Fruit fly (Drosophila melanogaster): ENCODE data around the gene CG12093.
A peak's percentile ranks its signal among the peaks of the same experiment; 100 is the strongest.

CG12093 gene

DNA sequence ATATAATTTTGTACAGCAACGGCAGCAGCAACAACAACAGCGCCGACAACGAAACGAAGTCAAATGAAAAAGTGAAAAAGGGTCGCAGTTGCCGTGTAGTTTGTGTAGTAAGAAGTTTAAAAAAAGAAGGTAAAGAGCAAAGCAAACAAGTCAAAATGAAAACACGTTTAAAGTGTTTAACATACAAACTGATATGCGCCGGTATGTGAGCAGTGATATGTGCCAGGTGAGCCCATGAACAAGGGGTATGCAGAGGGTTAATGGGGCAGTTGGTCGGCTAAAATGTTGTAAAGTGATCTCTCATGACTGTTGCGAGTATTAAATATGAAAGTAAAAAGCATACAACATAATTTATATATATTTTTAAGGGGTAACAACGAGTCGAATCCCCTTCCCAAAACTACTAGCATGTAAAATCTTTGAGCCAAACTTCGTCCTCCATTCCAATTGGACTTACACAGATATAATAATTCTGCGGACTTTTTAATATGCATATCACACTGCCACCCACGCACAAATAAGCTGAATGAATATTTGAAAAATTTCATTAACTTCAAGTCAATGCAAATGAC is 32.2 kb upstream of the CG12093 start (continued):
- peak; percentile 93 for TF ChIP-seq ara (GFP tag; IDR thresholded peaks at IDR 0.05)
- TF ChIP-seq slou (GFP tag; optimal IDR thresholded peaks at IDR 0.05) = no peak
- TF ChIP-seq dm (GFP tag; optimal IDR thresholded peaks at IDR 0.05) = no peak
- no peak for TF ChIP-seq CG7271 (tag; optimal IDR thresholded peaks at IDR 0.05)
- TF ChIP-seq sim (GFP tag; IDR thresholded peaks at IDR 0.05) = peak; percentile 85
- no peak for TF ChIP-seq CHES-1-like (GFP tag; optimal IDR thresholded peaks at IDR 0.05)
- TF ChIP-seq CG16813 (GFP tag; IDR thresholded peaks at IDR 0.05; ENCODE audit: partially characterized antibody) = no peak
- TF ChIP-seq ab (GFP tag; optimal IDR thresholded peaks at IDR 0.05) = no peak
- peak; percentile 58 for TF ChIP-seq kay (GFP tag; optimal IDR thresholded peaks at IDR 0.05)
- TF ChIP-seq Fer3 (tag; optimal IDR thresholded peaks at IDR 0.05) = peak; percentile 52
- peak; percentile 40 for TF ChIP-seq Jarid2 (GFP tag; optimal IDR thresholded peaks at IDR 0.05)
- peak; percentile 59 for TF ChIP-seq Six4 (GFP tag; optimal IDR thresholded peaks at IDR 0.05)
- no peak for TF ChIP-seq yki (optimal IDR thresholded peaks at IDR 0.05)
- peak; percentile 88 for TF ChIP-seq CG2712 (tag; optimal IDR thresholded peaks at IDR 0.05)
- TF ChIP-seq knrl (GFP tag; IDR thresholded peaks at IDR 0.05; ENCODE audit: partially characterized antibody) = no peak
- TF ChIP-seq Vsx1 (GFP tag; optimal IDR thresholded peaks at IDR 0.05) = peak; percentile 41
- no peak for TF ChIP-seq inv (GFP tag; IDR thresholded peaks at IDR 0.05; ENCODE audit: partially characterized antibody)
- TF ChIP-seq CG1647 (GFP tag; optimal IDR thresholded peaks at IDR 0.05) = peak; percentile 28
- TF ChIP-seq CG34224 (GFP tag; IDR thresholded peaks at IDR 0.05; ENCODE audit: partially characterized antibody) = no peak
- TF ChIP-seq pb (GFP tag; optimal IDR thresholded peaks at IDR 0.05) = no peak
- no peak for TF ChIP-seq CG10565 (GFP tag; optimal IDR thresholded peaks at IDR 0.05)
- TF ChIP-seq CG31365 (tag; optimal IDR thresholded peaks at IDR 0.05) = peak; percentile 17
- no peak for TF ChIP-seq jing (GFP tag; optimal IDR thresholded peaks at IDR 0.05)
- no peak for TF ChIP-seq CG11560 (tag; IDR thresholded peaks at IDR 0.05)
- TF ChIP-seq NFAT (GFP tag; IDR thresholded peaks at IDR 0.05) = peak; percentile 84
- TF ChIP-seq mirr (GFP tag; optimal IDR thresholded peaks at IDR 0.05) = no peak
- TF ChIP-seq CG2202 (tag; optimal IDR thresholded peaks at IDR 0.05) = no peak
- no peak for TF ChIP-seq p53 (GFP tag; optimal IDR thresholded peaks at IDR 0.05)
- TF ChIP-seq fu2 (GFP tag; optimal IDR thresholded peaks at IDR 0.05) = no peak
- peak; percentile 70 for TF ChIP-seq ken (GFP tag; IDR thresholded peaks at IDR 0.05)
- TF ChIP-seq CG17568 (GFP tag; optimal IDR thresholded peaks at IDR 0.05) = no peak
- peak; percentile 72 for TF ChIP-seq CG31441 (GFP tag; IDR thresholded peaks at IDR 0.05)
- no peak for TF ChIP-seq NC2β (GFP tag; optimal IDR thresholded peaks at IDR 0.05)
- TF ChIP-seq CG7372 (GFP tag; IDR thresholded peaks at IDR 0.05) = peak; percentile 83
- TF ChIP-seq rib (GFP tag; IDR thresholded peaks at IDR 0.05) = peak; percentile 86
- no peak for TF ChIP-seq YL-1 (GFP tag; optimal IDR thresholded peaks at IDR 0.05)
- no peak for TF ChIP-seq sc (optimal IDR thresholded peaks at IDR 0.05)
- no peak for TF ChIP-seq sc (GFP tag; optimal IDR thresholded peaks at IDR 0.05)
- TF ChIP-seq tup (GFP tag; optimal IDR thresholded peaks at IDR 0.05) = no peak
- TF ChIP-seq Rfx (GFP tag; IDR thresholded peaks at IDR 0.05) = peak; percentile 95
- peak; percentile 17 for TF ChIP-seq CG10274 (GFP tag; optimal IDR thresholded peaks at IDR 0.05)
- peak; percentile 51 for TF ChIP-seq CG8290 (GFP tag; optimal IDR thresholded peaks at IDR 0.05)
- TF ChIP-seq CG8290 (tag; optimal IDR thresholded peaks at IDR 0.05) = peak in 1 of 2 experiments; percentile 27
- 0 out of 2 replicates have a peak, but pooled peaks have one; percentile 19 for TF ChIP-seq Doc2 (GFP tag; IDR thresholded peaks at IDR 0.05)
- peak; percentile 9 for TF ChIP-seq CG13424 (tag; optimal IDR thresholded peaks at IDR 0.05)
- no peak for TF ChIP-seq Myb (GFP tag; optimal IDR thresholded peaks at IDR 0.05)
- TF ChIP-seq phol (tag; optimal IDR thresholded peaks at IDR 0.05) = peak; percentile 67
- TF ChIP-seq CG9876 (GFP tag; optimal IDR thresholded peaks at IDR 0.05) = no peak
- TF ChIP-seq CG7963 (GFP tag; IDR thresholded peaks at IDR 0.05; ENCODE audit: partially characterized antibody) = no peak
- peak; percentile 72 for TF ChIP-seq Rx (GFP tag; IDR thresholded peaks at IDR 0.05)
- TF ChIP-seq CG4282 (GFP tag; optimal IDR thresholded peaks at IDR 0.05) = no peak
- no peak for TF ChIP-seq CG13624 (GFP tag; optimal IDR thresholded peaks at IDR 0.05)
